Worm (Caenorhabditis elegans) whole organism, midembryonic: ENCODE measurements around the gene col-187.

ENCODE experiments used
- T22C8.4 ChIP-seq: fragments of 200-800 bp; sonication (Bioruptor generic); IDR thresholded peaks from 2 replicates; pipeline ENCODE4 v1.3.6; 2022; ENCODE audit warnings: missing genetic modification characterization, missing compliant biosample characterization
- cog-1 ChIP-seq: sonication (generic microtip); optimal IDR thresholded peaks from 2 replicates; lab custom pipeline; 2016; ENCODE audit warnings: missing genetic modification characterization, missing compliant biosample characterization
- flt-1 ChIP-seq: fragments of 200-800 bp; sonication (Bioruptor generic); IDR thresholded peaks from 2 replicates; pipeline ENCODE4 v1.3.6; 2022; ENCODE audit warnings: missing genetic modification characterization, missing compliant biosample characterization
- med-1 ChIP-seq: sonication (generic microtip); optimal IDR thresholded peaks from 2 replicates; lab custom pipeline; 2017; ENCODE audit warnings: missing genetic modification characterization, mild to moderate bottlenecking, missing compliant biosample characterization, antibody characterized with exemption, missing genetic modification reagents; ENCODE audit not compliant: insufficient read depth
- ref-1 ChIP-seq: fragments of 200-800 bp; sonication (Bioruptor generic); conservative IDR thresholded peaks from 2 replicates; pipeline ENCODE4 v1.3.6; 2022; ENCODE audit warnings: missing genetic modification reagents, missing genetic modification characterization, missing compliant biosample characterization
- tab-1 ChIP-seq: fragments of 200-800 bp; sonication (Bioruptor generic); IDR thresholded peaks from 2 replicates; pipeline ENCODE4 v1.3.6; 2022; ENCODE audit warnings: missing genetic modification characterization, missing compliant biosample characterization
- ztf-23 ChIP-seq: fragments of 200-800 bp; sonication (Bioruptor generic); IDR thresholded peaks from 2 replicates; pipeline ENCODE4 v1.3.6; 2022; ENCODE audit warnings: missing genetic modification reagents, missing genetic modification characterization, missing compliant biosample characterization
- ztf-29 ChIP-seq: fragments of 200-800 bp; sonication (Bioruptor generic); IDR thresholded peaks from 2 replicates; pipeline ENCODE4 v1.3.6; 2022; ENCODE audit warnings: missing genetic modification reagents, missing genetic modification characterization, missing compliant biosample characterization

DNA sequence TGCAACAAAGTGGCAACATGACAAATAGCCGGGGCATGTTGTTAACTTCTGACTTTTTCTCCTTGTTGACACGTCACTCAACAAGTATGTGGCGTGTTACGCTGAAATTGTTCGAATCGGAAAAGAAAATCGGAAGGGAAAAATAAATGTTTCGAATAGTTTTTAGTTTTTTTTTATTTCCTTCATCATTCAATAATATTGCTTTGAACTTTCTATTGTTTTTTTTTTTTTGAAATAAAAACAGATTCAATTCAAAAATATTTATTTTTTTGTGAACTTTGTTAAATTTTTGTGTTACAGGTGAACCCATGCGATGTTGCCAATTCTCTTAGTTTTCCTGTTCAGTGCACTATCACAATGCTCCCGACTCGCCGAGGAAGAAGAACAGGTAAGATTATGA is 23.1 kb upstream of the col-187 start, which contains the start of gene cpd-2:
- no peak for TF ChIP-seq ztf-23 (GFP tag; lab: Robert Waterston, UW)
- TF ChIP-seq ref-1 (GFP tag; lab: Robert Waterston, UW), result no peak
- TF ChIP-seq flt-1 (GFP tag; lab: Robert Waterston, UW), result no peak
- no peak for TF ChIP-seq med-1 (GFP tag; lab: Kevin White, UChicago)
- TF ChIP-seq T22C8.4 (GFP tag; lab: Robert Waterston, UW), result no peak
- TF ChIP-seq tab-1, result no peak
- TF ChIP-seq cog-1 (tag; lab: Kevin White, UChicago), result no peak
- TF ChIP-seq ztf-29 (GFP tag; lab: Robert Waterston, UW), result no peak
